Fruit fly (Drosophila melanogaster): Measurements from ENCODE around the gene UGP.

UGP gene

DNA sequence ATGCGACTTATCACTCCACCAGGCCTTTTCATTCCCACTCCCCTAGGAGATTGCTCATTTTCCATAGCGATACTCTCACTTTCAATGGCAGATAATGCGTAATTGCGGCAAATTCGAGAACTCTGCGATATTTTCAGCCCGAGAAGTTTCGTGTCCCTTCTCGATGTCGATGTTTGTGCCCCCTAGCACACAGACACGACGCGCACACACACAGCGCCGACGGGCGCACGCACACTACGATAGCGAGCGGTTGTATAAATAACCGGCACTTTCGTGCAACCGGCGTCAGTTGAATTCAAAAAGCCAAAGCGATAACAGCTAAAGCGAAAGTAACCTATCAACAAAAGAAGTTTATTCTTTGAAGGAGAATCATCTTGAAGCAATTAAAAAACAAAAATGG, 22.9 kb upstream of the UGP start, which contains the start of gene Hsp23 (continued):
- peak; percentile 48 for TF ChIP-seq esn (GFP tag; optimal IDR thresholded peaks at IDR 0.05)
- TF ChIP-seq Gug (GFP tag; IDR thresholded peaks at IDR 0.05): no peak
- TF ChIP-seq Sox15 (GFP tag; optimal IDR thresholded peaks at IDR 0.05): no peak
- TF ChIP-seq salr (GFP tag; optimal IDR thresholded peaks at IDR 0.05): no peak
- peak; percentile 52 for TF ChIP-seq CG6854 (GFP tag; optimal IDR thresholded peaks at IDR 0.05)
- peak; percentile 66 for TF ChIP-seq CG9139 (GFP tag; optimal IDR thresholded peaks at IDR 0.05)
- TF ChIP-seq CG8319 (GFP tag; optimal IDR thresholded peaks at IDR 0.05): no peak
- peak; percentile 35 for TF ChIP-seq net (GFP tag; optimal IDR thresholded peaks at IDR 0.05)
- peak; percentile 30 for TF ChIP-seq topi (GFP tag; optimal IDR thresholded peaks at IDR 0.05)
- TF ChIP-seq Eip93F (GFP tag; optimal IDR thresholded peaks at IDR 0.05): peak; percentile 77
- no peak for TF ChIP-seq Ets21C (GFP tag; optimal IDR thresholded peaks at IDR 0.05)
- peak; percentile 43 for TF ChIP-seq Sox102F (GFP tag; optimal IDR thresholded peaks at IDR 0.05)
- no peak for TF ChIP-seq Hr4 (GFP tag; optimal IDR thresholded peaks at IDR 0.05)
- TF ChIP-seq acj6 (GFP tag; optimal IDR thresholded peaks at IDR 0.05): no peak
- TF ChIP-seq Ets96B (tag; optimal IDR thresholded peaks at IDR 0.05): peak; percentile 12
- TF ChIP-seq dac (GFP tag; optimal IDR thresholded peaks at IDR 0.05): no peak
- TF ChIP-seq fd59A (GFP tag; optimal IDR thresholded peaks at IDR 0.05): no peak
- TF ChIP-seq Blimp-1 (GFP tag; optimal IDR thresholded peaks at IDR 0.05): peak; percentile 92
- no peak for TF ChIP-seq CG10631 (GFP tag; optimal IDR thresholded peaks at IDR 0.05)
- TF ChIP-seq CG16779 (tag; optimal IDR thresholded peaks at IDR 0.05): no peak
- peak; percentile 18 for TF ChIP-seq CG7368 (GFP tag; optimal IDR thresholded peaks at IDR 0.05)
- TF ChIP-seq eg (GFP tag; IDR thresholded peaks at IDR 0.05): peak; percentile 37; the same call in 1 of the 3 replicates
- TF ChIP-seq Eip75B (GFP tag; optimal IDR thresholded peaks at IDR 0.05): peak; percentile 65
- TF ChIP-seq CG1621 (tag; optimal IDR thresholded peaks at IDR 0.05): peak; percentile 13
- TF ChIP-seq Hr38 (GFP tag; optimal IDR thresholded peaks at IDR 0.05): no peak
- peak; percentile 12 for TF ChIP-seq OdsH (GFP tag; optimal IDR thresholded peaks at IDR 0.05)
- TF ChIP-seq achi (GFP tag; optimal IDR thresholded peaks at IDR 0.05): no peak
- no peak for TF ChIP-seq CG11902 (GFP tag; optimal IDR thresholded peaks at IDR 0.05)
- peak; percentile 8 for TF ChIP-seq Smox (GFP tag; optimal IDR thresholded peaks at IDR 0.05)
- no peak for TF ChIP-seq CG6792 (GFP tag; optimal IDR thresholded peaks at IDR 0.05)
- TF ChIP-seq Lpt (GFP tag; optimal IDR thresholded peaks at IDR 0.05): peak; percentile 39
- TF ChIP-seq CG11294 (GFP tag; IDR thresholded peaks at IDR 0.05): no peak
- TF ChIP-seq CG34406 (GFP tag; optimal IDR thresholded peaks at IDR 0.05): no peak
- peak; percentile 57 for TF ChIP-seq vri (GFP tag; optimal IDR thresholded peaks at IDR 0.05)

DNA sequence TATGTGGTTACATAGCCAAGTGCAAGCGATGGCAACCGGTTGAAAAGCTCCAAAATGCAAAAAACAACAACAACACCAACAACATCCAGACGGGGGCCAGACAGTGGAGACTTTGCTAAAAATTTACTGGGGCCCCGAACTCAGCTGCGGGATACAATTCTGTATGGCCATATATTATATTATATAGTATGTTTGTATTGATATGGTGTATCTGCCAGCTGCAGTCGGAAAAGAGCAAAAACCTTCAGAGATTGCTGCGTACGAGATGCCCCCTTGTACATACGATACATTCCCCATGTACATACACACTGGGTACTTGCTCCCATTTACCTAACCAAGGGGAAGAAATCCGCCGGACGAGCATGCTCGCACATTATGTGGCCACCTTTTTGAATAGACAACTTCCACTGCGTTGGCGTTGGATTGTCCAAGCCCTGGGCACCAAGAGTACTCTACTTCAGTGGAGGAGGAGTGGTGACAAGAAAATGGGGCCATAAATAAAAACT, 21.7 kb upstream of the UGP start:
- TF ChIP-seq CG15336 (GFP tag; IDR thresholded peaks at IDR 0.05) (peak; percentile 7; the same call in 1 of the 2 replicates), eg (GFP tag; IDR thresholded peaks at IDR 0.05) (no peak), ss (GFP tag; optimal IDR thresholded peaks at IDR 0.05) (peak; percentile 6 to 12), CG6792 (GFP tag; optimal IDR thresholded peaks at IDR 0.05) (no peak), Eip78C (GFP tag) (peak; percentile 49), CG6808 (GFP tag; optimal IDR thresholded peaks at IDR 0.05) (peak; percentile 20), svp (GFP tag) (peak; percentile 73)

Measured in whole organism, prepupa.